Fruit fly (Drosophila melanogaster): Measurements from ENCODE around the gene Orct2.
A peak's percentile ranks its signal among the peaks of the same experiment; 100 is the strongest.

The Orct2 gene

dm6 chr3R:24289768-24290349 lies 17.0 kb downstream of the Orct2 start, which contains the start of the genes CG34290 and Uck:
CG34290 (minus strand) TSS chr3R:24289818.
Uck (plus strand) TSS chr3R:24290172.
- TF ChIP-seq CG5204 (GFP tag; optimal IDR thresholded peaks at IDR 0.05): no peak
- TF ChIP-seq Mnt (GFP tag; optimal IDR thresholded peaks at IDR 0.05): peak; percentile 47
- peak; percentile 69 for TF ChIP-seq CG7101 (tag; optimal IDR thresholded peaks at IDR 0.05)
- peak; percentile 69 for TF ChIP-seq CG7045 (GFP tag; optimal IDR thresholded peaks at IDR 0.05)
- peak; percentile 10 for TF ChIP-seq tj (GFP tag; optimal IDR thresholded peaks at IDR 0.05)
- TF ChIP-seq Crg-1 (GFP tag; optimal IDR thresholded peaks at IDR 0.05): peak; percentile 72
- TF ChIP-seq CG1620 (GFP tag; optimal IDR thresholded peaks at IDR 0.05): peak; percentile 50
- peak; percentile 57 for TF ChIP-seq ovo (GFP tag; optimal IDR thresholded peaks at IDR 0.05)
- TF ChIP-seq CG14711 (tag; optimal IDR thresholded peaks at IDR 0.05): peak; percentile 70
- peak; percentile 43 for TF ChIP-seq CG33017 (tag; optimal IDR thresholded peaks at IDR 0.05)
- peak; percentile 76 for TF ChIP-seq CG12768 (GFP tag; optimal IDR thresholded peaks at IDR 0.05)
- peak; percentile 52 for TF ChIP-seq Hr96 (GFP tag; optimal IDR thresholded peaks at IDR 0.05)
- peak; percentile 37 for TF ChIP-seq cic (GFP tag; optimal IDR thresholded peaks at IDR 0.05)
- TF ChIP-seq CG11617 (GFP tag; optimal IDR thresholded peaks at IDR 0.05): peak; percentile 70
- TF ChIP-seq bab1 (GFP tag; optimal IDR thresholded peaks at IDR 0.05): peak; percentile 87
- peak; percentile 12 for TF ChIP-seq Clk (GFP tag; optimal IDR thresholded peaks at IDR 0.05)
- TF ChIP-seq cnc (optimal IDR thresholded peaks at IDR 0.05): no peak
- TF ChIP-seq toe (GFP tag; optimal IDR thresholded peaks at IDR 0.05): no peak
- peak; percentile 61 for TF ChIP-seq pad (GFP tag; optimal IDR thresholded peaks at IDR 0.05)
- TF ChIP-seq kay (GFP tag; ENCODE audit: borderline replicate concordance): no peak

DNA sequence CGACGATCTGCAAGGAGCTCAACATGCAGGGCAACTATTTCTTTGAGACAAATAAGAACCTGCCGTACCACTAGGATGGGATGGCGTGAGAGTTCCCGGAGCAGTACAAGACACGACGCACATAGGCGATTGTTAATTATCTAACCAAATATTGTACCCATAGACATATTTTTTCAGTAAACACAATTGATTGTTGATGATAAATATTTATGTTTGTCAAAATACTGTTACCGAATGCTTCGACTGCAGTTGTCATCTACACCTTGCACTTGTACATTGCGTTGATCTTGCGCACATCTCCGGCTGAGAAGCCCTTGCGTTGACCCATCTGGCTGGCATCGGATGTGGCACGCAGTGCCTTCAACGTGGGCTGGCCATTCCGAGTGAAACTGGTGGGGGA lies 20.3 kb downstream of the Orct2 start:
- TF ChIP-seq CG14711 (tag; optimal IDR thresholded peaks at IDR 0.05) (no peak), CG11617 (GFP tag; optimal IDR thresholded peaks at IDR 0.05) (no peak), CG7045 (GFP tag; optimal IDR thresholded peaks at IDR 0.05) (no peak), Clk (GFP tag; optimal IDR thresholded peaks at IDR 0.05) (no peak), kay (GFP tag; ENCODE audit: borderline replicate concordance) (no peak), CG12768 (GFP tag; optimal IDR thresholded peaks at IDR 0.05) (no peak), CG1620 (GFP tag; optimal IDR thresholded peaks at IDR 0.05) (no peak), ovo (GFP tag; optimal IDR thresholded peaks at IDR 0.05) (no peak), pad (GFP tag; optimal IDR thresholded peaks at IDR 0.05) (no peak), Crg-1 (GFP tag; optimal IDR thresholded peaks at IDR 0.05) (no peak)

DNA sequence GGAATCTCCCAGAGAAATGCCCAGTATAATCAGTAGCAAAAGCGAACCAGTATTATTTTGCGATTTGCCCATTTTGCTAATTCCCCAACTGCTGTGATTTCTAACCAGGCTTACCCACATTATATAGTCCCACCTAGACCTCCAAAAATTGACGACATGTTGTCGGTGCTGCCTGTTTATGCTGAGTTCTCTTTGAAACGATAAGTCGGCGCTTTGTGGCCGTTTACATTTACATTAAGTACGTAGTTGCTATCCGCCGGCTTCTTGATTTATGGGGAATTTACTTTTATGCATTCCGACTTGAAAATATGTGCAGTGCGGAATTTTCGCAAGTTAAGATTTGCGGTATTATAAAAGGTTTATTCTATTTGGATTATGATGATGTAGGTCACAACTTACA lies 21.5 kb downstream of the Orct2 start, which contains the start of gene CG5715:
TSS of gene CG5715 (minus strand) at position 101 of the 400 bp plus-strand sequence.
- TF ChIP-seq kay (GFP tag; ENCODE audit: borderline replicate concordance) (no peak), pad (GFP tag; optimal IDR thresholded peaks at IDR 0.05) (no peak), Clk (GFP tag; optimal IDR thresholded peaks at IDR 0.05) (no peak), ovo (GFP tag; optimal IDR thresholded peaks at IDR 0.05) (no peak), CG33017 (tag; optimal IDR thresholded peaks at IDR 0.05) (no peak), cnc (optimal IDR thresholded peaks at IDR 0.05) (no peak), CG1620 (GFP tag; optimal IDR thresholded peaks at IDR 0.05) (no peak), bab1 (GFP tag; optimal IDR thresholded peaks at IDR 0.05) (no peak)

DNA sequence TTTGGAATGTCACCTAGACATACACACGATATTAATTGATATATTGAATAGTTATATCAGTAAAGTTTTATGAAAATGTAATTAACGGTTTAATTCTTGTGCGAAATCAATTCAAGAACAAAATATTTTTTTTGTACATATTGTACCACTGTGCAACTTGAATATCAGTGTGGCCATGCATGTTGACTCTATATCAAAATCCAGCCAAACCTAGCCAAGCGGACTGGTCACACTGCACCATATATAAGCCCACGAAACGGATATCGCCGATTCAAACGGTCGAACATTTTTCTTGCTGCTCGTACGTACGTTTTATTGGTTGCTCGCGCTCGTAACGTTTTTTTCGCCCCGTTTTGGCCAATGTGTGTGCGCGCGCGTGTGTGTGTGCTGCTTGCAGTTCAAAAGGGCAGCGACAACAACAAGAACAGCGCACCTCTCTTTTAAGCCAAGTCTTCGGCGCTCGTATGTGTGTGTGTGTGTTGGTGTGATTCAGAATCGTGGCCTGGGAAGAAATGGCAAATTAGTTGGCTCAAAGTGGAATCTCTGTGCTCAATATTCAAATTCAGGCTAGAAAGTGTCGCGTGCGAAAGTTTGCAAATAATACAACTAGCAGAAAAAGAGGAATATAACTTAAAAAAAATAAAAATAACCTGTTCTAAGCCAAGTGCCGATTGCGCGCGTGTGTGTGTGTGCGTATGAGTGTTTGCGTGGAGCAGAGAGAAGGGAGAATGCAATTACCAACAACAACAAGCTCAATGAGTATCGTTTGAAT lies 22.1 kb downstream of the Orct2 start, which contains the start of gene crb:
TSS of gene crb (plus strand) at position 295 of the 772 bp plus-strand sequence.
- TF ChIP-seq CG12768 (GFP tag; optimal IDR thresholded peaks at IDR 0.05): no peak
- TF ChIP-seq Crg-1 (GFP tag; optimal IDR thresholded peaks at IDR 0.05): peak; percentile 55
- no peak for TF ChIP-seq tj (GFP tag; optimal IDR thresholded peaks at IDR 0.05)
- peak; percentile 24 for TF ChIP-seq CG33017 (tag; optimal IDR thresholded peaks at IDR 0.05)
- TF ChIP-seq Hr96 (GFP tag; optimal IDR thresholded peaks at IDR 0.05): peak; percentile 56
- no peak for TF ChIP-seq Clk (GFP tag; optimal IDR thresholded peaks at IDR 0.05)
- TF ChIP-seq CG7101 (tag; optimal IDR thresholded peaks at IDR 0.05): peak; percentile 57
- peak; percentile 71 for TF ChIP-seq CG1620 (GFP tag; optimal IDR thresholded peaks at IDR 0.05)
- peak; percentile 16 for TF ChIP-seq CG11617 (GFP tag; optimal IDR thresholded peaks at IDR 0.05)
- TF ChIP-seq toe (GFP tag; optimal IDR thresholded peaks at IDR 0.05): peak; percentile 41
- TF ChIP-seq ovo (GFP tag; optimal IDR thresholded peaks at IDR 0.05): peak; percentile 63
- TF ChIP-seq bab1 (GFP tag; optimal IDR thresholded peaks at IDR 0.05): peak; percentile 75
- no peak for TF ChIP-seq CG7045 (GFP tag; optimal IDR thresholded peaks at IDR 0.05)
- peak; percentile 62 for TF ChIP-seq cic (GFP tag; optimal IDR thresholded peaks at IDR 0.05)
- peak; percentile 4 for TF ChIP-seq CG14711 (tag; optimal IDR thresholded peaks at IDR 0.05)
- no peak for TF ChIP-seq cnc (optimal IDR thresholded peaks at IDR 0.05)
- TF ChIP-seq CG5204 (GFP tag; optimal IDR thresholded peaks at IDR 0.05): no peak
- peak; percentile 34 for TF ChIP-seq pad (GFP tag; optimal IDR thresholded peaks at IDR 0.05)
- TF ChIP-seq Mnt (GFP tag; optimal IDR thresholded peaks at IDR 0.05): peak; percentile 66
- no peak for TF ChIP-seq kay (GFP tag; ENCODE audit: borderline replicate concordance)

- TF ChIP-seq CG14711 (tag; optimal IDR thresholded peaks at IDR 0.05) (peak; percentile 85), CG12768 (GFP tag; optimal IDR thresholded peaks at IDR 0.05) (peak; percentile 50), pad (GFP tag; optimal IDR thresholded peaks at IDR 0.05) (peak; percentile 9), CG7101 (tag; optimal IDR thresholded peaks at IDR 0.05) (peak; percentile 92), bab1 (GFP tag; optimal IDR thresholded peaks at IDR 0.05) (peak; percentile 95), cnc (optimal IDR thresholded peaks at IDR 0.05) (no peak), CG1620 (GFP tag; optimal IDR thresholded peaks at IDR 0.05) (peak; percentile 87), kay (GFP tag; ENCODE audit: borderline replicate concordance) (peak; percentile 90), toe (GFP tag; optimal IDR thresholded peaks at IDR 0.05) (peak; percentile 12), CG7045 (GFP tag; optimal IDR thresholded peaks at IDR 0.05) (peak; percentile 43), CG11617 (GFP tag; optimal IDR thresholded peaks at IDR 0.05) (peak; percentile 57), ovo (GFP tag; optimal IDR thresholded peaks at IDR 0.05) (peak; percentile 24), CG5204 (GFP tag; optimal IDR thresholded peaks at IDR 0.05) (peak; percentile 5), Clk (GFP tag; optimal IDR thresholded peaks at IDR 0.05) (no peak), Hr96 (GFP tag; optimal IDR thresholded peaks at IDR 0.05) (peak; percentile 66), tj (GFP tag; optimal IDR thresholded peaks at IDR 0.05) (peak; percentile 93), Mnt (GFP tag; optimal IDR thresholded peaks at IDR 0.05) (peak; percentile 50), cic (GFP tag; optimal IDR thresholded peaks at IDR 0.05) (no peak), Crg-1 (GFP tag; optimal IDR thresholded peaks at IDR 0.05) (peak; percentile 80), CG33017 (tag; optimal IDR thresholded peaks at IDR 0.05) (peak; percentile 85)
Measured at dm6 chr3R:24295556-24296465, 23.0 kb downstream of the Orct2 start.
